Worm (Caenorhabditis elegans): ENCODE results near the gene ttr-27.

ce11 chrV:12904054-12904453, at the start of gene ttr-27:
- TF ChIP-seq unc-62 (GFP tag; optimal IDR thresholded peaks at IDR 0.05) (no peak), lin-39 (tag; optimal IDR thresholded peaks at IDR 0.05) (no peak), nhr-25 (tag; optimal IDR thresholded peaks at IDR 0.05) (no peak)

Measured in whole organism, L2 larva.